Worm (Caenorhabditis elegans) whole organism, mixed stage, embryonic: ENCODE measurements around the gene C37C3.11.

Source experiments
- ceh-39 ChIP-seq: fragments of 150-350 bp; optimal IDR thresholded peaks from 2 replicates; lab custom pipeline; 2014; ENCODE audit warnings: missing biosample characterization, missing genetic modification characterization
- nhr-237 ChIP-seq: fragments of 150-350 bp; optimal IDR thresholded peaks from 2 replicates; lab custom pipeline; 2014; ENCODE audit warnings: missing biosample characterization, missing genetic modification characterization
- nhr-28 ChIP-seq: fragments of 150-350 bp; optimal IDR thresholded peaks from 2 replicates; lab custom pipeline; 2014; ENCODE audit warnings: missing biosample characterization, missing genetic modification characterization
- pha-4 ChIP-seq: fragments of 150-350 bp; optimal IDR thresholded peaks from 2 replicates; lab custom pipeline; 2018; ENCODE audit warnings: missing biosample characterization, missing genetic modification reagents, missing genetic modification characterization

DNA sequence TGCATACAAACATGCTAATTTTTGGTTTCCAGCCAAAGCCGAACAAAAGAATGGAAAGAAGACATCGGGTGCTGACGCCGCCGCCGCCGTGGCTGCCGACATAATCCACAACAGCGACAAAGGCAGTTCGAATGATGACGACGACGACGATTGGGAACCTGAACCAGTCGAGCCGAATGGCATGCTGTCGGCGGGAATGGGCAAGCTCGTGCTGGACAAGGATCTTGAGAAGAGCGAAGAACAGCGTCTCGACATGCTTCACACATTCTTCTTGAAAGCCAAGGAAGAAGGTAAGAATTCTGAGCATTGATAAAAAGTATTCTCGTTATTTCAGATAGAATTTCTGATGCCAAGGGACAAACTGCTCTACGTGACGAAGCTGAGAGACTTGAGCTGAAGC lies 7.9 kb downstream of the C37C3.11 start:
- no peak for TF ChIP-seq pha-4 (tag; lab: Kevin White, UChicago)
- no peak for TF ChIP-seq nhr-28 (tag; lab: Kevin White, UChicago)
- TF ChIP-seq nhr-237 (tag; lab: Kevin White, UChicago): no peak
- no peak for TF ChIP-seq ceh-39 (tag; lab: Kevin White, UChicago)
